Fruit fly (Drosophila melanogaster): ENCODE data around the gene CG4229.

Gene CG4229

DNA sequence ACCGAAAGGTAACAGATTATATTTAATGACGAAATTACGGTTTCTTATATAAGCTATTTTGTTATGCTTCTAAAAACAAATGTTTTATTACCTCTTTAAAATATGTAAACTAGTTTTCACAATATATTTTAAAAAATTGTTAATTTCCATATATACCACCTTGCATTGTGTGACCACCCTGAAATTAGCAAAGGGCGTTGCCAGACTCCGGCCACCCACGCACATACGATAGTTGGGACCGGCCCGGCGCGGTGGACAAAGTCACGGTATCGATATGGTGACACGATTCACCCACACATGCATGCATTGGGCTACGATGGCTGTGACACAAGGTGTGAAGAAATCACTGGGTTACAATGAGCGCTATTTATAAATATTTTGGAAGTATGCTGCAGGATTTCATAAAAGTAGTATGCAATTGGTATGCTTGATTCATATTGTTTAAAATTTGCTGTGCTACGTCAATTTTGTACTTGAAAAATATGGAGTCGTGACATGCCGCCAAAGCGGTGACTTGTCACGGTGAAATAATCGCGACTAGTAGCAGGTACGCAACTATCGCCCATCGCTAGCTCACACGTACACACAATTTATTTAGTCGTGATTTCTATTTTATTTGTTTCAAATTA is 31.5 kb downstream of the CG4229 start (continued):
- TF ChIP-seq CkIIα-i1 (GFP tag; IDR thresholded peaks at IDR 0.05), result no peak
- no peak for TF ChIP-seq lov (optimal IDR thresholded peaks at IDR 0.05)
- 0 out of 3 replicates have a peak, but pooled peaks have one; percentile 42 for TF ChIP-seq lov (GFP tag; IDR thresholded peaks at IDR 0.05)
- TF ChIP-seq CG2678 (tag; optimal IDR thresholded peaks at IDR 0.05), result peak; percentile 70
- TF ChIP-seq E2f1 (GFP tag; IDR thresholded peaks at IDR 0.05), result peak; percentile 62
- TF ChIP-seq CG12219 (GFP tag; optimal IDR thresholded peaks at IDR 0.05), result no peak
- peak; percentile 35 for TF ChIP-seq CG32772 (GFP tag; IDR thresholded peaks at IDR 0.05)
- peak; percentile 96 for TF ChIP-seq sna (GFP tag; IDR thresholded peaks at IDR 0.05; ENCODE audit: partially characterized antibody)
- TF ChIP-seq dpn (GFP tag; optimal IDR thresholded peaks at IDR 0.05), result peak; percentile 68 to 73
- no peak for TF ChIP-seq Sox102F (GFP tag; optimal IDR thresholded peaks at IDR 0.05)
- TF ChIP-seq zfh2 (GFP tag; optimal IDR thresholded peaks at IDR 0.05), result peak; percentile 70
- TF ChIP-seq CG8290 (GFP tag; optimal IDR thresholded peaks at IDR 0.05), result peak; percentile 75
- peak; percentile 77 to 79 for TF ChIP-seq CG8290 (tag; optimal IDR thresholded peaks at IDR 0.05)
- TF ChIP-seq CG33557 (GFP tag; optimal IDR thresholded peaks at IDR 0.05), result peak; percentile 6
- TF ChIP-seq Aef1 (GFP tag; IDR thresholded peaks at IDR 0.05), result peak; percentile 49; the same call in 1 of the 3 replicates
- TF ChIP-seq CG17361 (GFP tag; IDR thresholded peaks at IDR 0.05), result peak; percentile 73; the same call in 2 of the 3 replicates
- TF ChIP-seq D19A (tag; optimal IDR thresholded peaks at IDR 0.05), result no peak
- TF ChIP-seq CG15269 (tag; optimal IDR thresholded peaks at IDR 0.05), result no peak
- no peak for TF ChIP-seq corto (GFP tag; optimal IDR thresholded peaks at IDR 0.05)
- TF ChIP-seq CG10543 (GFP tag; optimal IDR thresholded peaks at IDR 0.05), result peak; percentile 57
- TF ChIP-seq stc (GFP tag; IDR thresholded peaks at IDR 0.05), result peak; percentile 69; the same call in 1 of the 2 replicates
- peak; percentile 67 for TF ChIP-seq mam (GFP tag; optimal IDR thresholded peaks at IDR 0.05)
- no peak for TF ChIP-seq cato (GFP tag; optimal IDR thresholded peaks at IDR 0.05; ENCODE audit: borderline replicate concordance)
- TF ChIP-seq CG32532 (GFP tag; IDR thresholded peaks at IDR 0.05), result peak; percentile 80
- TF ChIP-seq odd (GFP tag; optimal IDR thresholded peaks at IDR 0.05), result no peak
- TF ChIP-seq HLHmδ (GFP tag; optimal IDR thresholded peaks at IDR 0.05), result peak; percentile 37
- no peak for TF ChIP-seq CG16779 (GFP tag; IDR thresholded peaks at IDR 0.05)
- peak; percentile 93 for TF ChIP-seq CG8478 (optimal IDR thresholded peaks at IDR 0.05)
- no peak for TF ChIP-seq GATAe (GFP tag; conservative IDR thresholded peaks at IDR 0.05)
- peak; percentile 100 for TF ChIP-seq CG3995 (GFP tag; optimal IDR thresholded peaks at IDR 0.05)
- peak; percentile 57 to 58 for TF ChIP-seq Pdp1 (GFP tag; optimal IDR thresholded peaks at IDR 0.05)
- peak; percentile 72 for TF ChIP-seq gem (tag; optimal IDR thresholded peaks at IDR 0.05)
- TF ChIP-seq Hr39 (optimal IDR thresholded peaks at IDR 0.05), result no peak
- no peak for TF ChIP-seq aop (GFP tag; IDR thresholded peaks at IDR 0.05)
- TF ChIP-seq da (GFP tag; optimal IDR thresholded peaks at IDR 0.05), result peak; percentile 10
- peak; percentile 74 for TF ChIP-seq CoRest (tag; optimal IDR thresholded peaks at IDR 0.05)
- no peak for TF ChIP-seq lab (GFP tag; optimal IDR thresholded peaks at IDR 0.05)
- peak; percentile 69 for TF ChIP-seq gro (GFP tag; optimal IDR thresholded peaks at IDR 0.05)
- no peak for TF ChIP-seq NK7.1 (GFP tag; optimal IDR thresholded peaks at IDR 0.05)
- peak; percentile 76; the same call in 2 of the 3 replicates for TF ChIP-seq CG11456 (GFP tag; IDR thresholded peaks at IDR 0.05)
- peak; percentile 26 for TF ChIP-seq CG8089 (GFP tag; optimal IDR thresholded peaks at IDR 0.05)
- peak; percentile 99 for TF ChIP-seq nom (GFP tag; optimal IDR thresholded peaks at IDR 0.05)
- peak; percentile 76 for TF ChIP-seq Max (GFP tag; optimal IDR thresholded peaks at IDR 0.05)
- peak; percentile 36 for TF ChIP-seq CG10147 (GFP tag; optimal IDR thresholded peaks at IDR 0.05)
- peak; percentile 14 for TF ChIP-seq repo (GFP tag; optimal IDR thresholded peaks at IDR 0.05)
- no peak for TF ChIP-seq Usf (GFP tag; optimal IDR thresholded peaks at IDR 0.05)
- peak in 1 of 2 experiments; percentile 6 for TF ChIP-seq insv (GFP tag; optimal IDR thresholded peaks at IDR 0.05)
- TF ChIP-seq Xbp1 (GFP tag; optimal IDR thresholded peaks at IDR 0.05), result peak; percentile 63
- TF ChIP-seq Opbp (GFP tag; IDR thresholded peaks at IDR 0.05; ENCODE audit: partially characterized antibody), result peak; percentile 85
- peak; percentile 93 for TF ChIP-seq vnd (GFP tag; IDR thresholded peaks at IDR 0.05; ENCODE audit: partially characterized antibody)
